Fruit fly (Drosophila melanogaster): ENCODE results near the gene Pi3K68D.
A peak's percentile ranks its signal among the peaks of the same experiment; 100 is the strongest.

Pi3K68D gene

DNA sequence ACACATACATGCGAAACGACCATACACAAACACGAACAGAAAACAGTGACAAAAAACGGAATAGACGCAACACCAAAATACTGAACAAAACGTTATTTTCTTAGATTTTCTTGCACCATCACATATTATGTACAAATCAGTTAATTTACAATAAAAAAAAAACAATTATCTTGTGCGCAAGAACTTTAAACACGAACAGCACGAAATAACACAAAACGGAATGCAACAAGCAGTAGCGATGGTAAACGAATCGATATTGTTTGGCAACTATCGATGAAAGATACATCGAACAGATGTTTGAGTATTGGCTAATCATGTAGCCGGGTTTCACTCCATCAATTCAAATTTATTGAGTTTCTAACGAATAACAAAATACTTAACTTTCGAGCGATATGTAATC, at the start of gene Pi3K68D:
TSS of gene Pi3K68D (minus strand) at position 241 of the 400 bp plus-strand sequence.
- TF ChIP-seq Lpt (GFP tag; optimal IDR thresholded peaks at IDR 0.05), result no peak
- TF ChIP-seq Sox14 (GFP tag; optimal IDR thresholded peaks at IDR 0.05), result peak; percentile 20

DNA sequence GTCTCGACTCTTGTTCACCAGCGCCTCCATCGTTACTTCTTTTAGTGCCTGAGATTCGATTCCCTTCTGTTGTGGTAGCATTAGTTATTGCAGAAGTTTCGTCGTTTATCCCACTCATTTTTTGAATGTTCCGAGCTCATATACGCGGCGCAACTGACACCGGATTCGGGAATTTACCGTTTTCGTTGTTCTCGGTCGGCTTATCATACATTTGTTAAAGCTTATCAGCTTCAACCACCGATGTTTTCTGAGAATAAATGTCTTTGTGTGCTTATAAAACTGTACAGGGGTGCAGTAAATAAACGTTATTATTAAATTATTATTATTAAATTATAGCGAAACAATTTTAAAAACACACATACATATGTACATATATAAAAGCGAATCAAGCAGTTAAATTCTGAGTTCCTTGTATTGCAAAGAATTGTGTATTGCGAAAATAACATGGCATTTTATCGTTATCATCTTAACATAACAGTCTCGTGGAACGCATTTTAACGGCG, 46.8 kb upstream of the Pi3K68D start, which contains the start of gene CG43064:
TSS of gene CG43064 (minus strand) at position 147 of the 503 bp plus-strand sequence.
- TF ChIP-seq salr (GFP tag; optimal IDR thresholded peaks at IDR 0.05), result no peak
- no peak for TF ChIP-seq Eip78C (GFP tag)
- TF ChIP-seq Blimp-1 (GFP tag; optimal IDR thresholded peaks at IDR 0.05), result no peak
- TF ChIP-seq CG6276 (GFP tag; optimal IDR thresholded peaks at IDR 0.05), result no peak
- TF ChIP-seq Hr39 (GFP tag; optimal IDR thresholded peaks at IDR 0.05), result no peak
- TF ChIP-seq CG6854 (GFP tag; optimal IDR thresholded peaks at IDR 0.05), result no peak
- TF ChIP-seq cyc (GFP tag; optimal IDR thresholded peaks at IDR 0.05), result no peak
- TF ChIP-seq Gug (GFP tag; IDR thresholded peaks at IDR 0.05), result no peak
- TF ChIP-seq fd59A (GFP tag; optimal IDR thresholded peaks at IDR 0.05), result no peak
- no peak for TF ChIP-seq esn (GFP tag; optimal IDR thresholded peaks at IDR 0.05)
- TF ChIP-seq CG8319 (GFP tag; optimal IDR thresholded peaks at IDR 0.05), result no peak
- TF ChIP-seq Ets21C (GFP tag; optimal IDR thresholded peaks at IDR 0.05), result no peak
- no peak for TF ChIP-seq CG16779 (tag; optimal IDR thresholded peaks at IDR 0.05)
- no peak for TF ChIP-seq lz (GFP tag; optimal IDR thresholded peaks at IDR 0.05)
- no peak for TF ChIP-seq CG3919 (GFP tag; optimal IDR thresholded peaks at IDR 0.05)
- no peak for TF ChIP-seq vri (GFP tag; optimal IDR thresholded peaks at IDR 0.05)
- TF ChIP-seq CG10631 (GFP tag; optimal IDR thresholded peaks at IDR 0.05), result no peak
- TF ChIP-seq fd85E (GFP tag; optimal IDR thresholded peaks at IDR 0.05), result no peak
- TF ChIP-seq eg (GFP tag; IDR thresholded peaks at IDR 0.05), result no peak
- no peak for TF ChIP-seq Lpt (GFP tag; optimal IDR thresholded peaks at IDR 0.05)

dm6 chr3L:11833296-11833717, 43.5 kb upstream of the Pi3K68D start, which contains the start of gene CycA:
TSS of gene CycA (minus strand) at chr3L:11833578.
- TF ChIP-seq achi (GFP tag; optimal IDR thresholded peaks at IDR 0.05) (peak; percentile 0), Sox14 (GFP tag; optimal IDR thresholded peaks at IDR 0.05) (peak; percentile 32), Eip78C (GFP tag) (peak; percentile 68), fkh (GFP tag; optimal IDR thresholded peaks at IDR 0.05) (peak; percentile 67), lz (GFP tag; optimal IDR thresholded peaks at IDR 0.05) (peak; percentile 20), Blimp-1 (GFP tag; optimal IDR thresholded peaks at IDR 0.05) (peak; percentile 29), Eip75B (GFP tag; optimal IDR thresholded peaks at IDR 0.05) (no peak), CG10669 (GFP tag; optimal IDR thresholded peaks at IDR 0.05) (no peak), salr (GFP tag; optimal IDR thresholded peaks at IDR 0.05) (no peak), CG31627 (GFP tag; optimal IDR thresholded peaks at IDR 0.05) (no peak)

dm6 chr3L:11832360-11833295, 42.8 kb upstream of the Pi3K68D start:
- no peak for TF ChIP-seq Hr38 (GFP tag; optimal IDR thresholded peaks at IDR 0.05)
- no peak for TF ChIP-seq CG11294 (GFP tag; IDR thresholded peaks at IDR 0.05)
- peak; percentile 80 for TF ChIP-seq CG1621 (tag; optimal IDR thresholded peaks at IDR 0.05)
- peak; percentile 61 for TF ChIP-seq Eip78C (GFP tag)

DNA sequence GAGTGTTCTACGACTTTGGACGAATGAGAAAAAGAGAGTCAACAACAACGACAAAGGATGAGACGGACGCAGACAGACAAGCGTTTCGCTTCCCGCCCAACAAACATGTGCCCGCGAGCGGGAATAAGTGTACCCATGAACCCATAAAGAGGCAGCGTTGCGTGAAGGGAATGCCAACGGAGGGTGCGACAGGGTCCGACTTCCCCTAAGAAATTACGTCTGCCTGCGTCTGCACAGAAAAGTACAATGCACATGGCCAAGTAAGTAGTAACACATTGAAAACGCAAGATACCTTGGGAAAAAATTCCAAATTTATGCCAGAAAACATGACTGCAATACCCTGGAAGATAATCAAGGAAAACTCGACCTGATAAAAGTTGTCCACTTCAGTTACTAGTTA, 41.4 kb upstream of the Pi3K68D start:
- TF ChIP-seq achi (GFP tag; optimal IDR thresholded peaks at IDR 0.05), result no peak
- no peak for TF ChIP-seq Eip93F (GFP tag; optimal IDR thresholded peaks at IDR 0.05)
- no peak for TF ChIP-seq CG11762 (GFP tag; optimal IDR thresholded peaks at IDR 0.05; ENCODE audit: insufficient read depth)
- no peak for TF ChIP-seq ss (GFP tag; optimal IDR thresholded peaks at IDR 0.05)
- no peak for TF ChIP-seq Eip75B (GFP tag; optimal IDR thresholded peaks at IDR 0.05)
- no peak for TF ChIP-seq CG6808 (GFP tag; optimal IDR thresholded peaks at IDR 0.05)
- no peak for TF ChIP-seq net (GFP tag; optimal IDR thresholded peaks at IDR 0.05)
- no peak for TF ChIP-seq Sox102F (GFP tag; optimal IDR thresholded peaks at IDR 0.05)
- no peak for TF ChIP-seq Blimp-1 (GFP tag; optimal IDR thresholded peaks at IDR 0.05)
- no peak for TF ChIP-seq Hr38 (GFP tag; optimal IDR thresholded peaks at IDR 0.05)
- no peak for TF ChIP-seq cyc (GFP tag; optimal IDR thresholded peaks at IDR 0.05)
- TF ChIP-seq CG6276 (GFP tag; optimal IDR thresholded peaks at IDR 0.05), result no peak
- TF ChIP-seq vri (GFP tag; optimal IDR thresholded peaks at IDR 0.05), result no peak
- TF ChIP-seq Eip78C (GFP tag), result no peak
- no peak for TF ChIP-seq CG10631 (GFP tag; optimal IDR thresholded peaks at IDR 0.05)
